Fruit fly (Drosophila melanogaster): Measurements from ENCODE around the gene CG43740.
A peak's percentile ranks its signal among the peaks of the same experiment; 100 is the strongest.

Gene CG43740

DNA sequence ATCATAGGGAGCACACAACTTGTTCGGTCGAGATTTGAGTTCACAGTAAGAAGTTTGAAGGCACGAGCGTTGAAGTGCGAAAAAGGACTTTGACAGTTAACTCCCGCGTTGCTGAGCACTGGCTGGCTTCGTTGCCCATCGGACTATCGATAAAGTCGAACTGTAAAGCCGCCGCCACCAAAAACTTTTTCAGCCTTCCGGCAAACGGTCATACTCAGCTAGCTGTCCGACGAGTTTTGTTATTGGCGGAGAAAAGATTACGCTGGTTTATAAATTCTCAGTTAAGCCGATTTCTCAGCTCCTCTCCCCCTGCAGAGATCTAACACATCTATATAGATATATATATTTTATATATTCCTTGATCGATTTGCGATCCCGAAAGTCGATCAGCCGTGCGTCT is 52.3 kb downstream of the CG43740 start, which contains the start of the genes Psf3 and flw (continued):
- TF ChIP-seq lbe (GFP tag; optimal IDR thresholded peaks at IDR 0.05) (peak; percentile 5), NFAT (GFP tag; IDR thresholded peaks at IDR 0.05) (peak; percentile 12; the same call in 1 of the 2 replicates), E2f1 (GFP tag; IDR thresholded peaks at IDR 0.05) (no peak), Ravus (GFP tag; IDR thresholded peaks at IDR 0.05) (no peak), CG7839 (tag; optimal IDR thresholded peaks at IDR 0.05) (no peak), CG10267 (tag; optimal IDR thresholded peaks at IDR 0.05) (peak; percentile 85), CG16779 (GFP tag; IDR thresholded peaks at IDR 0.05) (no peak), br (optimal IDR thresholded peaks at IDR 0.05) (no peak), zfh2 (GFP tag; optimal IDR thresholded peaks at IDR 0.05) (peak; percentile 32), CG13296 (GFP tag; optimal IDR thresholded peaks at IDR 0.05) (peak; percentile 9), CG13287 (GFP tag; IDR thresholded peaks at IDR 0.05; ENCODE audit: partially characterized antibody) (peak; percentile 68), slp2 (GFP tag; optimal IDR thresholded peaks at IDR 0.05) (no peak), lmd (GFP tag; IDR thresholded peaks at IDR 0.05) (peak; percentile 30; the same call in 1 of the 2 replicates), B-H1 (GFP tag; IDR thresholded peaks at IDR 0.05) (no peak), CG9609 (GFP tag; optimal IDR thresholded peaks at IDR 0.05) (no peak), nom (GFP tag; optimal IDR thresholded peaks at IDR 0.05) (peak; percentile 15), CG1233 (GFP tag; optimal IDR thresholded peaks at IDR 0.05) (no peak), Hr39 (optimal IDR thresholded peaks at IDR 0.05) (no peak), Side (GFP tag; optimal IDR thresholded peaks at IDR 0.05) (peak; percentile 5), Hmr (GFP tag; optimal IDR thresholded peaks at IDR 0.05) (peak; percentile 45), CG31441 (GFP tag; IDR thresholded peaks at IDR 0.05) (no peak), CG12219 (GFP tag; optimal IDR thresholded peaks at IDR 0.05) (no peak), CG12391 (tag; optimal IDR thresholded peaks at IDR 0.05) (no peak), corto (GFP tag; optimal IDR thresholded peaks at IDR 0.05) (no peak), Max (GFP tag; optimal IDR thresholded peaks at IDR 0.05) (no peak), dimm (GFP tag; IDR thresholded peaks at IDR 0.05) (no peak), unc-4 (GFP tag; IDR thresholded peaks at IDR 0.05; ENCODE audit: partially characterized antibody) (peak; percentile 52), Ets97D (GFP tag; optimal IDR thresholded peaks at IDR 0.05) (peak; percentile 84), dmrt11E (tag; optimal IDR thresholded peaks at IDR 0.05) (no peak), CG4424 (GFP tag; optimal IDR thresholded peaks at IDR 0.05) (peak; percentile 14), Usf (GFP tag; optimal IDR thresholded peaks at IDR 0.05) (no peak), ATbp (GFP tag; optimal IDR thresholded peaks at IDR 0.05) (no peak), ttk (GFP tag; IDR thresholded peaks at IDR 0.05) (no peak), Pdp1 (GFP tag; optimal IDR thresholded peaks at IDR 0.05) (no peak), Gsc (GFP tag; IDR thresholded peaks at IDR 0.05) (no peak), YL-1 (GFP tag; optimal IDR thresholded peaks at IDR 0.05) (peak; percentile 18), CG18619 (GFP tag; optimal IDR thresholded peaks at IDR 0.05) (no peak), so (GFP tag; IDR thresholded peaks at IDR 0.05) (no peak), Sin3A (optimal IDR thresholded peaks at IDR 0.05) (peak; percentile 54), Nf-YC (tag; optimal IDR thresholded peaks at IDR 0.05) (peak; percentile 29), CG18599 (GFP tag; optimal IDR thresholded peaks at IDR 0.05) (peak; percentile 19), CoRest (tag; optimal IDR thresholded peaks at IDR 0.05) (peak; percentile 51), cad (GFP tag; optimal IDR thresholded peaks at IDR 0.05) (no peak), pum (GFP tag; optimal IDR thresholded peaks at IDR 0.05) (no peak), kah (GFP tag; optimal IDR thresholded peaks at IDR 0.05) (no peak), H2.0 (GFP tag; IDR thresholded peaks at IDR 0.05) (no peak), h (optimal IDR thresholded peaks at IDR 0.05) (no peak), tll (GFP tag; optimal IDR thresholded peaks at IDR 0.05) (no peak), seq (GFP tag; IDR thresholded peaks at IDR 0.05) (0 out of 2 replicates have a peak, but pooled peaks have one; percentile 16), Fer2 (tag; optimal IDR thresholded peaks at IDR 0.05) (no peak), B-H2 (GFP tag; optimal IDR thresholded peaks at IDR 0.05) (peak; percentile 42), amos (GFP tag; IDR thresholded peaks at IDR 0.05; ENCODE audit: partially characterized antibody) (peak; percentile 83), CG31224 (GFP tag; IDR thresholded peaks at IDR 0.05) (no peak)

Data from whole organism, embryonic.